Worm (Caenorhabditis elegans): Measurements from ENCODE around the gene dcaf-1.
"Not testable (repeated sequence)": the region's sequence is repeated elsewhere in the genome, so short reads cannot be mapped to it uniquely, and the experiment has no call there.

Gene dcaf-1

DNA sequence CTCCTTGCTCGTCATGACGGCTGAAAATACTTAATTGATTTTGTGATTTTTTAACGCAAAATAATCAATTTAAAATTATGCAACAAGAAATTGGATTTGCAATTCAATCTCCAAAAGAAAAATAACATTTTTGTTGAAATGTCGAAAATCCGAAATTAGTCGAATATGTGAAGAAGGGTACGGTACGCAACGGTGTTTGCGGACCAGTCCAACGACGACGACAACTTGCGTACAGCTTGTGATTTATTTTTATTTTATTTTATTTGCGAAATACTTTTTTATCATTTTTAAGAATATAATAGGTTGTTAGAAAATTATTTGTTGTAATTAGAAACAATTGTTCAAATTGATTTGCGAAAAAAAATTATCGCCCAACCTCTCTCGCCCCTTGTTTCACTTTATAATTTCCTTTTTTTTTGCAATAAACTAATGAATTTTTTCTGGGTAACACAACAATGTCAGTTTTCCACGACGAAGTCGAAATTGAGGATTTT, at the start of gene dcaf-1, which contains the start of gene dph-3:
TSS of gene dcaf-1 (minus strand) at position 20 of the 494 bp plus-strand sequence.
TSS of gene dph-3 (plus strand) at position 444 of the 494 bp plus-strand sequence.
- TF ChIP-seq dao-5 (tag; optimal IDR thresholded peaks at IDR 0.05): no peak
- TF ChIP-seq W03F9.2 (tag; optimal IDR thresholded peaks at IDR 0.05): peak; percentile 60

DNA sequence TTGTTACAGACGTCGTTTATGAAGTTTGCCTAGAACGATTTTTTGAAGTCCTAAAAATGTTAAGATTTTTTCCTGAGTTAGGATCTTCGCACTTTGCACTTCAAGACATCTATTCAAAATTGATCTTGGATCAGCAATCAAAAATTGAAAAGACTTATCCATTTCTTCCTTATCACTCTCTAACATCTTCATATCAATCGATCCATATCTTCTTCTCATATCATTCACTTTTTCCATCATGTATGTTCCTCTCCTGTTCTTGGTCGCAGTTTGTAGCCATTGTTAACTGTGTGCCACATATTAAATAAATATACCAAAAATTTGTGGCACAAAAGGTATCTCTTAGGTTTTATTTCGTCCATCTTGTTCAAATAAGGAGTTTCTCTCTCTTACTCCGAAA, 49.2 kb upstream of the dcaf-1 start:
- TF ChIP-seq W03F9.2 (tag; optimal IDR thresholded peaks at IDR 0.05) (no peak), him-1 (tag; optimal IDR thresholded peaks at IDR 0.05) (no peak), dao-5 (tag; optimal IDR thresholded peaks at IDR 0.05) (no peak)

DNA sequence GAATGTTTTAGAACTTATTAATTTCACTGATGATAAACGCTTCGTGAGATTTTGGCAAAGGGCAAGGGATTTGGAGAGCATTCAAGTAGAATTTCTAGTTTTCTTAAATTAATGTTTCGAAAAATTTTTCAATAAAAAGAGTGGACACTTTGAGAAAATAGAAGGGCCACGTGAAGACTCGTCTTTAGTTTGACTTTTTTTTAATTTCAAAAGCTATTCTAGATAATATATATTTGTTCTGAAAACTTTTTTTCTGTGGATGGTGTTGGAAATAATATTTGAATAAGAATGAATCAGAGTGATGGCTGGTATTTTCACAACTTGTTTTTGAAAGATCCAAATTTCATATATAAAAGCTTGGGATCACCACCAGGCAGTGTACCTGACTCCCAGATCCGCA, 41.8 kb upstream of the dcaf-1 start, which contains the start of gene C28D4.8:
TSS of gene C28D4.8 (minus strand) at position 101 of the 400 bp plus-strand sequence.
- TF ChIP-seq him-1 (tag; optimal IDR thresholded peaks at IDR 0.05) (no peak), dao-5 (tag; optimal IDR thresholded peaks at IDR 0.05) (no peak), W03F9.2 (tag; optimal IDR thresholded peaks at IDR 0.05) (no peak)

DNA sequence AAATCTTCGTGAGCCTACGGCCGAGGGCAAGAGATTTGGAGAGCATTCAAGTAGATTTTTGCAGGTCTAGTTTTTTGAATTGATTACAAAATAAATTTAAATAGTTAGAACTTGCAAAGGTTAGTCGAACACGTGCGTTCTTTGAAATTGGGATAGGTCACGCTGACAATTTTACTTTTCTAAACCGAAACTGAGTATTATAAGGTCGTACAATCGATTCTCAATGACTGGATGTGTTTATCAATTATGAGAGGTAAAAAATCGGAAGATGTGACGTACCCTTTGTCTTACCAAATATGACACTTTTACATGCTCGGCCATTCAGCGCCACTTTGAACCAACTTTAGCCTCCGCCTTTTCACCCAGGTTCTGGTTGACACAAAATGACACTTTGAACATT, 40.2 kb upstream of the dcaf-1 start, which contains the start of gene C28D4.5:
TSS of gene C28D4.5 (minus strand) at position 101 of the 400 bp plus-strand sequence.
- TF ChIP-seq him-1 (tag; optimal IDR thresholded peaks at IDR 0.05): no peak

DNA sequence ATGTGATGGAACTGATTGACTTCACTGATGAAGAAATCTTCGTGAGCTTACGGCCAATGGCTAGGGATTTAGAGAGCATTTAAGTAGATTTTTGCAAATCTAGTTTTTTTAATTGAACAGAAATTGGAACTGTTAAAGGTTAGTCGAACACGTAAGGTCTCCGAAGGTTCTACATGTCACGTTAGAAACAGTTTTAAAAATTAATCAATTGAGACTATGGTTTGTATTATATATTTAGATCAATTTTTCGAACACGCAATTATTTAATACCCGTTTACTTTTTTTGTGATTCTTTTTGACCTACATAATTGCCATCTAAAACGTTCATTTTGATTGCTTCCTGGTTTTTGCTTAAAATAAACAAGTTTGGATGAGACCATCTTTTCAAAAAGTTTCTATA, 38.4 kb upstream of the dcaf-1 start, which contains the start of gene C28D4.4:
TSS of gene C28D4.4 (minus strand) at position 101 of the 400 bp plus-strand sequence.
- no peak for TF ChIP-seq dao-5 (tag; optimal IDR thresholded peaks at IDR 0.05)
- TF ChIP-seq W03F9.2 (tag; optimal IDR thresholded peaks at IDR 0.05): no peak
- no peak for TF ChIP-seq him-1 (tag; optimal IDR thresholded peaks at IDR 0.05)

DNA sequence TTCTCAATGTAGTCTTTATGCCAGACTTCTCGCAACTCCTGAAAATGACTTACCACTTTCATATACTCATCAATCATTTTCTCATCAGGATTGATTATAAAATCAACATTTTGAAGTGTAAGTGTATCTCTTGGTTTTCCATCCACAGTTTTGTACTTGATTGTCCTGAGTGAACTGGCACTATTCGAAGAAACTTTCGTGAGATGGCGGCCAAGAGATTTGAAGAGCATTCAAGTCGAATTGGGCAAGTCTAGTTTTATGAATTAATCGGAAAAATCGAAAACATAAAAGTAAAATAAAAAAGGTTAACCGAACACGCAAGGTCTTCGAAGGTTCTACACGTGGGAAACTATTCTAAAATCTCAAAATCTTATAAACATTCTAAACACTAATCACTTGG, 36.4 kb upstream of the dcaf-1 start, which contains the start of gene C28D4.7:
TSS of gene C28D4.7 (minus strand) at position 265 of the 400 bp plus-strand sequence.
- TF ChIP-seq W03F9.2 (tag; optimal IDR thresholded peaks at IDR 0.05): no peak
- TF ChIP-seq dao-5 (tag; optimal IDR thresholded peaks at IDR 0.05): no peak
- TF ChIP-seq him-1 (tag; optimal IDR thresholded peaks at IDR 0.05): no peak

DNA sequence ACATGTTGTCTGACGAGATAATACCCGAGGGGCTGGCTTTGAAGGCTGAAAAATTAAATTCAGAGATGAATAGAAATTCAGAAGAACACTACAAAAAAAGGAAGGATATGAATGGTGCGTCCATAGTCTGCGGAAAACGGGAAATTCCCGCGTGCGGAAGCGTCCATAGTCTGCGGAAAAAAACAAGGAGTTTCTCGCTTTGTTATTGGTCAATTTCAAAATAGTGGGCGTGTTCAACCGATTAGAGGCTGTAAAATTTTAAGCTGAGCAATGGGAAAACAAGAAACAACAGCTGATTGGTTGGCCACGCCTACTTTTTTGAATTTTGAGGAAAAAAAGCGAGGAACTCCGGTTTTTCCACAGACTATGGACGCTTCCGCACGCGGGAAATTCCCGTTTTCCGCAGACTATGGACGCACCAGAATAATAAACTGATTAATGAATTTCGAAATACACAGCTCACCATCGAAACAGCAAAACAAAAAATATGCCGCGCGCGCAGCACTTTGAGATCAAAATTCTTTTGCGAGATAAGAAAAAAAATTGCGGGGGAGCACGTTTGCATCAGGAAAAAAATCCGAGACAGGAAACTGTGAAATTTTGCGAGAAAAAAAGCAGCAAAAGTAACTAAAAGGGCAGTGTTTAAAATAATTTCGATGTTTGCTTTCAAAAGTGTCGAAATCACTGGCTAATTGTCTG, 34.5 kb upstream of the dcaf-1 start, which contains the start of gene gln-6:
TSS of gene gln-6 (minus strand) at position 51 of the 699 bp plus-strand sequence.
- TF ChIP-seq dao-5, W03F9.2, him-1 (tag; optimal IDR thresholded peaks at IDR 0.05): not testable (repeated sequence)

DNA sequence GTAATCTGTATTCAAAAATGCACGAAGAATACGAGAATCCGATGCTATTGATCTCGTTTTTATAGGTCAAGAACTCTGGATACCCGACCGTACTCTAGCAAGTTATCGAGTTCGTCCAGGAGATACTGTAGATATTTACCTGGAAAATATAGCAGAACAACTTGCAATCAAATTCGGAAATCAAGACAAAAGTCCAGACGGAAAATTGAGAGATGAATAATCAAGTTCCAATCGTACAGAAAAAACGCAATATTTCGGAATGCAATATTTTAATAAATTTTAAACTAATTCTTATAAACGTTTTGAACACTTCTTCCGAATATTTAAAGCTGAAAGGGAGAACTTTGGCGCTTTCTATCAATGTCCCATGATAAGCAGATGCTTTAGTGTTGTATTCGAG, 32.5 kb upstream of the dcaf-1 start:
- TF ChIP-seq dao-5 (tag; optimal IDR thresholded peaks at IDR 0.05) (no peak), W03F9.2 (tag; optimal IDR thresholded peaks at IDR 0.05) (no peak), him-1 (tag; optimal IDR thresholded peaks at IDR 0.05) (no peak)

DNA sequence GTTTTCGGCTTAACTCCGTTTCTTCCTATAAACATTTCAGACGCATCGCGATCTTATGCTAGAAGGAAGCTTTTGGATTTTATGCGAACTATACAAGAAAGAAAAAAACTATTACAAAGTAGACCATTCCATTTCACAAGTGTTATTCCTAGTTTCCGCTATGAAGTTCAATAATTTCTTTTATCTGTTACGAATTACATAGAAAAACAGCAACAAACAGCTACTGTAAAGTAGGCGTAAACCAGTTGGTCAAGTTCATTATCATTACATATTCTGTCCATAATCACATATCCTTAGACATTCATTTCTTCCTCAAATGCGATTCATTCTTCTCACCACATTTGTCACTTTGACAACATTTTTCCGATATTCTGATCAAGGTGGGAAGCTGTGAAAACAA, 31.7 kb upstream of the dcaf-1 start, which contains the start of gene C28D4.10:
TSS of gene C28D4.10 (plus strand) at position 301 of the 400 bp plus-strand sequence.
- TF ChIP-seq him-1 (tag; optimal IDR thresholded peaks at IDR 0.05): no peak
- no peak for TF ChIP-seq W03F9.2 (tag; optimal IDR thresholded peaks at IDR 0.05)
- no peak for TF ChIP-seq dao-5 (tag; optimal IDR thresholded peaks at IDR 0.05)

DNA sequence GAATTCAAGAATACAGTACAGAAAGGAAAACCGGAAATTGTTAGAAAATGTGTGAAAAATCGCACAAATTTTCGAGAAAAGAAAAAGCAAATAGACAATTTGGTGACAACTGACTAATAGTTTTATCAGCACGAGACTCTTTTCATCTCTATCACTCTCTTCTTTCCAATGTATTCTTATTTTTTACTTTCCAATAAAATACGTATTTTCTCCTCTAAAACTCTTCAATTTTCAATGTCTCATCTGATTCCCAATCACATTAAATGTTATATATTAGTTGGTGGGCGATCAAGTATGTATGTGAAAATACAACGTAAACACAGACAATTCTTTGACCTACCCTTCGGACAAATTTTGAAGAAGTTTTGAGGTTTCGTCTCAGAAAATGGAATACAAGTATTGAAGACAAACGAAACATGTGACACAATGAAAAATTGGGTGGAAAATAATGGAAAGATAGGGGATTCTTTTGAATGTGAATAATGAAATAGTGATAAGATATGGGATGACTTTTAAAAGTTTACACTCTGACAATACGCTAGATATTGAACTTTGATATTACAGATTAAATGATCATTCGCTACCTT, 30.8 kb upstream of the dcaf-1 start, which contains the start of gene cka-1:
TSS of gene cka-1 (minus strand) at position 418 of the 587 bp plus-strand sequence.
- TF ChIP-seq dao-5 (tag; optimal IDR thresholded peaks at IDR 0.05) (no peak), W03F9.2 (tag; optimal IDR thresholded peaks at IDR 0.05) (no peak), him-1 (tag; optimal IDR thresholded peaks at IDR 0.05) (no peak)

DNA sequence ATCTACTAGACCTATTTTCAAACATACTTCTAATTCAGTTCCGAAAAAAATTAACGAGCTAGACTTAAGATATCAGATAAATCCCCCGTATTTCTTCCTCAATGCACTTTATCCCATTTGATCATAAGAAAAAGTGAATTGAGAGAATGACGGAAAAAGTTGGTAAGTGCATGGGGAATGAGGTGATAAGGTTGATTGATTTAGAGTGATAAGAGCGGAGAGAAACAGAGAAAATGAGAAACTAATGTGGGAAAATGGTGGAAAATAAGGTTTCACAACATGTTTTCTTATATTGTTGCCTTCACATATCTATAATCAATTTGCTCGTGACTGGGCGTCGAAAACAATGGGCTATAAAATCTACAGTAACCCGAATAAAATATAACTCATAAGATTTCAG, 29.2 kb upstream of the dcaf-1 start:
- TF ChIP-seq him-1 (tag; optimal IDR thresholded peaks at IDR 0.05) (no peak), W03F9.2 (tag; optimal IDR thresholded peaks at IDR 0.05) (peak; percentile 21)

DNA sequence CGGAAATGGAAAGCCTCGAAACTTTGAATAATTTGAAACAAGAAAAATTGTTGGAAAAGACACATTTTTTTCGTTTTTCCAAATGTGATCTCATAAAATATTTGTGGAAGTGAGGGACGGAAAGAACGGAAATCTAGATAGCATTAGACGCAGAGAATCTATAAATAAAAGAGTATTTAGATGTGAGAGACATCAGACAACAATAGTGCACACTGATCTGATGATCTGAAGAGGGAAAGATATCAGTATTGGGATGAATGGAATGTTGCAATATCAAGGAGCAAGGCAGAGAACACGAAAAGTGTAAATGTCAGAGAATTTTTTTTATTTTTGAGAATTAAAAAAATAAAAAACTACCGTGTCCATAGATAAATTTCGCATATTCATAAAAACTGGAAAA, 28.3 kb upstream of the dcaf-1 start:
- no peak for TF ChIP-seq him-1 (tag; optimal IDR thresholded peaks at IDR 0.05)
- TF ChIP-seq W03F9.2 (tag; optimal IDR thresholded peaks at IDR 0.05): no peak
- TF ChIP-seq dao-5 (tag; optimal IDR thresholded peaks at IDR 0.05): no peak

DNA sequence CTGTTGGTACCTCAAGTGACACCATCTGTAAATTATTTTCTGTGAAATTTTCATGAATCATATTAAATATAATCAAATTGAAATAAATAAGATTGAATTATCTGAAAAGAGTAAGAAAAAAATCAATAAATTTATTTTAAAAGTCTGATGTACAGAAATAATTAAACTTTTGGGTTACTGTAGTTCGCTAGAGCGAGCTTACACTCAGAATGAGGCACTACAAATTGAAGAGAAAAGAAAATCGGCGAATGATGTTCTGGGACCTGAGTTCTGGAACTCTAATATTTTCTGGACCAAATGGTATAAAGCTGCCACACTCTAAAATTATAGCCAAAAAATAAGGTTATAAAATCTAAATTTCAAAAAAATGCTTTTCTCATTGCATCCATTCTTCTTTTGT, 27.4 kb upstream of the dcaf-1 start:
- TF ChIP-seq him-1 (tag; optimal IDR thresholded peaks at IDR 0.05) (no peak), W03F9.2 (tag; optimal IDR thresholded peaks at IDR 0.05) (peak; percentile 5)

DNA sequence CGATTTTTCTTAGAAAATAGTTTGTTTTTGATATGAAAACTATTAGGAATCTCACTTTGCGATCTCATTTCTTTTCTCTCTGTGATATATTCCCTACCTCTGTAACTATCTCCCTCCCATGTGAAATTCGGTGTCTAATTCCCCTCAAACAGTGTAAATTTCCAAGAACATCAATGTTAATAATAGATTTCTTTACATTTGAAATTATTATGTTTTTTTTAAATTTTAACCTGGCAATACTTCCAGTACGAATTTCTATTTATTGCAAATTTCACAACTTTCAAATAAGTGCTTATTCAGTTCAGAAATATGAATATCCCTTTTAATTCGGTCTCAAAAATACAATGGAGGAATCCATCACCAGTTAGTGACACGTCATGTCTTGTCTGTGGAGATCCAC, 21.9 kb upstream of the dcaf-1 start, which contains the start of gene nhr-100:
TSS of gene nhr-100 (plus strand) at position 301 of the 400 bp plus-strand sequence.
- no peak for TF ChIP-seq dao-5 (tag; optimal IDR thresholded peaks at IDR 0.05)
- no peak for TF ChIP-seq him-1 (tag; optimal IDR thresholded peaks at IDR 0.05)
- no peak for TF ChIP-seq W03F9.2 (tag; optimal IDR thresholded peaks at IDR 0.05)

All from whole organism, L4/young adult.